Worm (Caenorhabditis elegans): ENCODE results near the gene atx-2.

The atx-2 gene

ce11 chrIII:10461164-10461546 lies at the start of gene atx-2:
Gene atx-2, plus strand, starts transcription at chrIII:10461389.
- peak; percentile 98 for TF ChIP-seq tbx-37 (GFP tag; conservative IDR thresholded peaks at IDR 0.05)
- peak; percentile 97 for TF ChIP-seq ceh-36 (tag; optimal IDR thresholded peaks at IDR 0.05)
- peak; percentile 88 for TF ChIP-seq hmbx-1 (tag; optimal IDR thresholded peaks at IDR 0.05)
- TF ChIP-seq F13C5.2 (tag; optimal IDR thresholded peaks at IDR 0.05): peak; percentile 99
- TF ChIP-seq tbx-11 (GFP tag; IDR thresholded peaks at IDR 0.05): peak; percentile 97
- TF ChIP-seq pes-1 (GFP tag; IDR thresholded peaks at IDR 0.05): peak; percentile 98
- peak; percentile 95 for TF ChIP-seq tra-4 (tag; optimal IDR thresholded peaks at IDR 0.05)
- TF ChIP-seq B0310.2 (tag; optimal IDR thresholded peaks at IDR 0.05): peak; percentile 96
- TF ChIP-seq ceh-13 (GFP tag; optimal IDR thresholded peaks at IDR 0.05): peak; percentile 97
- peak; percentile 99 for TF ChIP-seq sea-1 (GFP tag; conservative IDR thresholded peaks at IDR 0.05)
- TF ChIP-seq aly-1 (tag; optimal IDR thresholded peaks at IDR 0.05): peak; percentile 95
- TF ChIP-seq hmg-4 (GFP tag; optimal IDR thresholded peaks at IDR 0.05): peak; percentile 99
- peak; percentile 95 for TF ChIP-seq scrt-1 (GFP tag; IDR thresholded peaks at IDR 0.05)
- peak; percentile 91 for TF ChIP-seq ets-7 (tag; optimal IDR thresholded peaks at IDR 0.05)
- peak; percentile 92 for TF ChIP-seq hnd-1 (tag; optimal IDR thresholded peaks at IDR 0.05)
- TF ChIP-seq ama-1 (optimal IDR thresholded peaks at IDR 0.05): no peak
- TF ChIP-seq flt-1 (GFP tag; IDR thresholded peaks at IDR 0.05): peak; percentile 95

- peak; percentile 29 for TF ChIP-seq hmg-4 (GFP tag; optimal IDR thresholded peaks at IDR 0.05)
- 0 out of 2 replicates have a peak, but pooled peaks have one; percentile 14 for TF ChIP-seq pes-1 (GFP tag; IDR thresholded peaks at IDR 0.05)
- TF ChIP-seq F13C5.2 (tag; optimal IDR thresholded peaks at IDR 0.05): no peak
These were observed 45.4 kb upstream of the atx-2 start, which contains the start of gene ymel-1 for ce11 chrIII:10415822-10416221. Gene ymel-1, plus strand, starts transcription at chrIII:10416139.

- TF ChIP-seq pes-1 (GFP tag; IDR thresholded peaks at IDR 0.05): no peak
- TF ChIP-seq tbx-11 (GFP tag; IDR thresholded peaks at IDR 0.05): no peak
- TF ChIP-seq F13C5.2 (tag; optimal IDR thresholded peaks at IDR 0.05): no peak
- no peak for TF ChIP-seq ama-1 (optimal IDR thresholded peaks at IDR 0.05)
- TF ChIP-seq tra-4 (tag; optimal IDR thresholded peaks at IDR 0.05): no peak
- no peak for TF ChIP-seq flt-1 (GFP tag; IDR thresholded peaks at IDR 0.05)
- no peak for TF ChIP-seq ceh-36 (tag; optimal IDR thresholded peaks at IDR 0.05)
- no peak for TF ChIP-seq sea-1 (GFP tag; conservative IDR thresholded peaks at IDR 0.05)
- no peak for TF ChIP-seq B0310.2 (tag; optimal IDR thresholded peaks at IDR 0.05)
- no peak for TF ChIP-seq tbx-37 (GFP tag; conservative IDR thresholded peaks at IDR 0.05)
- no peak for TF ChIP-seq aly-1 (tag; optimal IDR thresholded peaks at IDR 0.05)
- no peak for TF ChIP-seq hmg-4 (GFP tag; optimal IDR thresholded peaks at IDR 0.05)
These were observed 39.5 kb upstream of the atx-2 start for ce11 chrIII:10421680-10422079.

- TF ChIP-seq sea-1 (GFP tag; conservative IDR thresholded peaks at IDR 0.05) (no peak), hnd-1 (tag; optimal IDR thresholded peaks at IDR 0.05) (no peak), hmg-4 (GFP tag; optimal IDR thresholded peaks at IDR 0.05) (no peak), F13C5.2 (tag; optimal IDR thresholded peaks at IDR 0.05) (no peak), ceh-36 (tag; optimal IDR thresholded peaks at IDR 0.05) (no peak), tra-4 (tag; optimal IDR thresholded peaks at IDR 0.05) (no peak)
These were observed 37.3 kb upstream of the atx-2 start, which contains the start of gene M03C11.6 for ce11 chrIII:10423906-10424305. Gene M03C11.6, minus strand, starts transcription at chrIII:10424006.

- TF ChIP-seq hmg-4 (GFP tag; optimal IDR thresholded peaks at IDR 0.05): no peak
- TF ChIP-seq F13C5.2 (tag; optimal IDR thresholded peaks at IDR 0.05): no peak
- no peak for TF ChIP-seq aly-1 (tag; optimal IDR thresholded peaks at IDR 0.05)
- TF ChIP-seq tra-4 (tag; optimal IDR thresholded peaks at IDR 0.05): no peak
- no peak for TF ChIP-seq ets-7 (tag; optimal IDR thresholded peaks at IDR 0.05)
- no peak for TF ChIP-seq tbx-11 (GFP tag; IDR thresholded peaks at IDR 0.05)
- no peak for TF ChIP-seq sea-1 (GFP tag; conservative IDR thresholded peaks at IDR 0.05)
- no peak for TF ChIP-seq B0310.2 (tag; optimal IDR thresholded peaks at IDR 0.05)
- no peak for TF ChIP-seq ceh-13 (GFP tag; optimal IDR thresholded peaks at IDR 0.05)
- TF ChIP-seq hnd-1 (tag; optimal IDR thresholded peaks at IDR 0.05): no peak
- TF ChIP-seq scrt-1 (GFP tag; IDR thresholded peaks at IDR 0.05): no peak
These were observed 33.3 kb upstream of the atx-2 start, which contains the start of gene prp-3 for ce11 chrIII:10427882-10428281. Gene prp-3, minus strand, starts transcription at chrIII:10427982.

ce11 chrIII:10432104-10432503 lies 29.1 kb upstream of the atx-2 start:
- 0 out of 2 replicates have a peak, but pooled peaks have one; percentile 49 for TF ChIP-seq tbx-11 (GFP tag; IDR thresholded peaks at IDR 0.05)
- peak; percentile 45 for TF ChIP-seq aly-1 (tag; optimal IDR thresholded peaks at IDR 0.05)
- TF ChIP-seq tbx-37 (GFP tag; conservative IDR thresholded peaks at IDR 0.05): peak; percentile 61; the same call in 1 of the 2 replicates
- TF ChIP-seq flt-1 (GFP tag; IDR thresholded peaks at IDR 0.05): peak; percentile 61; the same call in 1 of the 2 replicates
- TF ChIP-seq ets-7 (tag; optimal IDR thresholded peaks at IDR 0.05): no peak
- peak; percentile 46 for TF ChIP-seq hnd-1 (tag; optimal IDR thresholded peaks at IDR 0.05)
- TF ChIP-seq hmbx-1 (tag; optimal IDR thresholded peaks at IDR 0.05): no peak
- TF ChIP-seq hmg-4 (GFP tag; optimal IDR thresholded peaks at IDR 0.05): peak; percentile 71
- TF ChIP-seq tra-4 (tag; optimal IDR thresholded peaks at IDR 0.05): no peak
- TF ChIP-seq B0310.2 (tag; optimal IDR thresholded peaks at IDR 0.05): no peak
- TF ChIP-seq ceh-36 (tag; optimal IDR thresholded peaks at IDR 0.05): peak; percentile 76
- peak; percentile 57 for TF ChIP-seq ceh-13 (GFP tag; optimal IDR thresholded peaks at IDR 0.05)
- peak; percentile 74 for TF ChIP-seq pes-1 (GFP tag; IDR thresholded peaks at IDR 0.05)
- TF ChIP-seq sea-1 (GFP tag; conservative IDR thresholded peaks at IDR 0.05): peak; percentile 84
- TF ChIP-seq F13C5.2 (tag; optimal IDR thresholded peaks at IDR 0.05): peak; percentile 81
- TF ChIP-seq ama-1 (optimal IDR thresholded peaks at IDR 0.05): no peak
- TF ChIP-seq scrt-1 (GFP tag; IDR thresholded peaks at IDR 0.05): peak; percentile 66; the same call in 1 of the 2 replicates

ce11 chrIII:10435938-10436842 lies 25.0 kb upstream of the atx-2 start, which contains the start of the genes smrd-1 and enu-3.1:
Gene smrd-1, minus strand, starts transcription at chrIII:10435988.
Gene enu-3.1, plus strand, starts transcription at chrIII:10436276.
- TF ChIP-seq scrt-1 (GFP tag; IDR thresholded peaks at IDR 0.05) (peak; percentile 37; the same call in 1 of the 2 replicates), pes-1 (GFP tag; IDR thresholded peaks at IDR 0.05) (peak; percentile 57; the same call in 1 of the 2 replicates), tbx-37 (GFP tag; conservative IDR thresholded peaks at IDR 0.05) (peak; percentile 59; the same call in 1 of the 2 replicates)

Measured in whole organism, early embryonic.